Worm (Caenorhabditis elegans): ENCODE measurements around the gene lpr-3.

DNA sequence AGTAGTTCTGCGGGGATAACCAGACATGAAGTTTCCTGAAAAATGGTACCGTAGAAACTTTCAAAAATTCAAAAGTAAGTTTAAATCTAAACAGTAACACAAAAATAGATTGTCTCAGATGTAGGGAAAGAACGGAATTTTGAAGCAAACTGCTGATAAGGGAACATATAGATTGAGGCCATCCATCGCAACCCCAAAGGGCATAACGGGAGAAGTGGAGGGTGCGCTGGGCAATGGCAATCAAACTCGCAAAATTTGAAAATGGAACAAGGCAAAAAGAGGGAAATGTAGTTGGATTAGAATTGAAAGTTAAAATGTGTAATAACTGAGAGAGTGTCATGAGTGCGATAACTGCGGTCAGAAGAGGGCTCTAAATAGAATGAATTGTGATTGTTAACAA is 46.0 kb downstream of the lpr-3 start:
- TF ChIP-seq dpl-1 (GFP tag; optimal IDR thresholded peaks at IDR 0.05) (no peak), tbx-9 (tag; optimal IDR thresholded peaks at IDR 0.05; ENCODE audit: borderline replicate concordance) (no peak), madf-8 (GFP tag; conservative IDR thresholded peaks at IDR 0.05) (no peak), ekl-4 (GFP tag; IDR thresholded peaks at IDR 0.05) (no peak), lin-35 (GFP tag; optimal IDR thresholded peaks at IDR 0.05) (no peak), ama-1 (optimal IDR thresholded peaks at IDR 0.05) (no peak), ama-1 (GFP tag; optimal IDR thresholded peaks at IDR 0.05) (no peak), mel-28 (tag; optimal IDR thresholded peaks at IDR 0.05; ENCODE audit: borderline replicate concordance) (no peak), T07F8.4 (tag; optimal IDR thresholded peaks at IDR 0.05) (no peak), Y56A3A.18 (GFP tag; IDR thresholded peaks at IDR 0.05) (no peak), ccch-3 (GFP tag; optimal IDR thresholded peaks at IDR 0.05) (no peak)
